Fruit fly (Drosophila melanogaster): ENCODE data around the gene Ssu72.

DNA sequence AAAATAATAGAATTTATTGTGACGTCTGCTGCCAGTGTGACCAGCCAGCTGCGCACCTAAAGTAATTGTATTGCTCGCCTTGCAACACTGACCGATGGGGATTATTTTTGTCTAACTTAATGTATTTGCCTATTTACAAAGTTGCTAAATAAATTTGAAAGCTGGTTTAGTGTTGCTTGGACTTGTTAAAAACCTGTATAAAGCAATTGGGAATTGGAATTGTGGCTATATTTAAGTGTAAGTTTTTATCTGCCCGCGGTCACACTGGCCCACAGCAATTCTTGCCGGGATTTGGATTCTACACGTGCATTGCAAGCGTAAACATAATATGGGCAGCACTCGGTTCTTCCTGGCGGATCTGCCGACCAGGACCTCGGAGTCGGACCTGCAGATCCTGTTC lies 39.7 kb downstream of the Ssu72 start, which contains the start of the genes CG14230 and CG14232:
- no peak for TF ChIP-seq Gug (GFP tag; IDR thresholded peaks at IDR 0.05)
- TF ChIP-seq pdm3 (GFP tag; optimal IDR thresholded peaks at IDR 0.05) = no peak
- no peak for TF ChIP-seq CG6808 (GFP tag; optimal IDR thresholded peaks at IDR 0.05)
- no peak for TF ChIP-seq CG16779 (tag; optimal IDR thresholded peaks at IDR 0.05)
- TF ChIP-seq CG15336 (GFP tag; IDR thresholded peaks at IDR 0.05) = no peak
- no peak for TF ChIP-seq CG6276 (GFP tag; optimal IDR thresholded peaks at IDR 0.05)
- TF ChIP-seq CG9139 (GFP tag; optimal IDR thresholded peaks at IDR 0.05) = no peak
- no peak for TF ChIP-seq Sox102F (GFP tag; optimal IDR thresholded peaks at IDR 0.05)
- TF ChIP-seq CG7368 (GFP tag; optimal IDR thresholded peaks at IDR 0.05) = no peak

Measured in whole organism, prepupa.